Fruit fly (Drosophila melanogaster) whole organism, embryonic: ENCODE measurements around the gene Vha14-2.

Source experiments
- Antp ChIP-seq: fragments of 200-800 bp; sonication (Bioruptor generic); optimal IDR thresholded peaks from 3 replicates; lab custom pipeline; 2016; ENCODE audit warnings: missing biosample characterization, missing genetic modification characterization
- Awh ChIP-seq: fragments of 200-800 bp; sonication (Bioruptor generic); IDR thresholded peaks from 2 replicates; pipeline ENCODE4, ENCODE4 v1.3.6; 2022; ENCODE audit warnings: missing biosample characterization, missing genetic modification characterization
- Blimp-1 ChIP-seq: fragments of 200-800 bp; sonication (Bioruptor generic); optimal IDR thresholded peaks from 3 replicates; lab custom pipeline; 2018; ENCODE audit warnings: missing biosample characterization, missing genetic modification characterization, mild to moderate bottlenecking, moderate library complexity, missing genetic modification reagents
- CG11247 ChIP-seq: fragments of 200-800 bp; sonication (Bioruptor generic); IDR thresholded peaks from 2 replicates; pipeline ENCODE4 v1.3.6; 2022; ENCODE audit warnings: missing biosample characterization, missing genetic modification characterization
- CG11504 ChIP-seq: fragments of 200-800 bp; sonication (Bioruptor generic); optimal IDR thresholded peaks from 3 replicates; lab custom pipeline; 2019; ENCODE audit warnings: missing biosample characterization, mild to moderate bottlenecking, missing genetic modification characterization, moderate library complexity
- CG12155 ChIP-seq: fragments of 200-800 bp; sonication (Bioruptor generic); optimal IDR thresholded peaks from 3 replicates; lab custom pipeline; 2016; ENCODE audit warnings: missing biosample characterization, missing genetic modification characterization
- CG12236 ChIP-seq: fragments of 200-800 bp; sonication (Bioruptor generic); optimal IDR thresholded peaks from 2 replicates; lab custom pipeline; 2016; ENCODE audit warnings: missing biosample characterization, missing genetic modification characterization
- CG13894 ChIP-seq: fragments of 200-800 bp; sonication (Bioruptor generic); optimal IDR thresholded peaks from 3 replicates; lab custom pipeline; 2018; ENCODE audit warnings: missing biosample characterization, mild to moderate bottlenecking, missing genetic modification characterization, moderate library complexity
- CG15514 ChIP-seq: fragments of 200-800 bp; sonication (Bioruptor generic); optimal IDR thresholded peaks from 3 replicates; lab custom pipeline; 2017; ENCODE audit warnings: missing biosample characterization, missing genetic modification characterization, mild to moderate bottlenecking, moderate library complexity, missing genetic modification reagents
- CG17361 ChIP-seq: fragments of 200-800 bp; sonication (Bioruptor generic); IDR thresholded peaks from 3 replicates; pipeline ENCODE4 v1.3.6; 2022; ENCODE audit warnings: missing biosample characterization, missing genetic modification characterization
- CG17385 ChIP-seq: fragments of 200-800 bp; sonication (Bioruptor generic); optimal IDR thresholded peaks from 3 replicates; lab custom pipeline; 2018; ENCODE audit warnings: missing biosample characterization, mild to moderate bottlenecking, missing genetic modification characterization
- CG18599 ChIP-seq: fragments of 200-800 bp; sonication (Bioruptor generic); optimal IDR thresholded peaks from 3 replicates; lab custom pipeline; 2017; ENCODE audit warnings: missing biosample characterization, missing genetic modification characterization, mild to moderate bottlenecking, moderate library complexity, missing genetic modification reagents
- CG31441 ChIP-seq: fragments of 200-800 bp; sonication (Bioruptor generic); IDR thresholded peaks from 2 replicates; pipeline ENCODE4 v1.3.6; 2022; ENCODE audit warnings: missing biosample characterization, missing genetic modification characterization
- CG34224 ChIP-seq: fragments of 200-800 bp; sonication (Bioruptor generic); IDR thresholded peaks from 3 replicates; pipeline ENCODE4 v1.3.6; 2022; ENCODE audit warnings: missing biosample characterization, missing genetic modification characterization; ENCODE audit not compliant: partially characterized antibody
- CG34422 ChIP-seq: fragments of 200-800 bp; sonication (Bioruptor generic); IDR thresholded peaks from 3 replicates; pipeline ENCODE4 v1.3.6; 2022; ENCODE audit warnings: missing biosample characterization, missing genetic modification characterization
- CG4404 ChIP-seq: fragments of 200-800 bp; sonication (Bioruptor generic); IDR thresholded peaks from 2 replicates; pipeline ENCODE4 v1.3.6; 2022; ENCODE audit warnings: missing biosample characterization, missing genetic modification characterization
- CG5180 ChIP-seq: fragments of 200-800 bp; sonication (Bioruptor generic); optimal IDR thresholded peaks from 3 replicates; lab custom pipeline; 2017; ENCODE audit warnings: missing biosample characterization, missing genetic modification characterization, mild to moderate bottlenecking, moderate library complexity, missing genetic modification reagents
- CG7839 ChIP-seq: fragments of 200-800 bp; sonication (Bioruptor generic); optimal IDR thresholded peaks from 3 replicates; lab custom pipeline; 2018; ENCODE audit warnings: missing biosample characterization, mild to moderate bottlenecking, missing genetic modification characterization, moderate library complexity
- CG9932 ChIP-seq: fragments of 200-800 bp; sonication (Bioruptor generic); IDR thresholded peaks from 2 replicates; pipeline ENCODE4 v1.3.6; 2022; ENCODE audit warnings: missing biosample characterization, missing genetic modification characterization
- Ets65A ChIP-seq: fragments of 200-800 bp; sonication (Bioruptor generic); peaks from one replicate; lab custom pipeline; 2016; ENCODE audit warnings: missing biosample characterization, missing genetic modification characterization
- Fer1 ChIP-seq: fragments of 200-800 bp; sonication (Bioruptor generic); optimal IDR thresholded peaks from 2 replicates; lab custom pipeline; 2017; ENCODE audit warnings: missing biosample characterization, mild to moderate bottlenecking, missing genetic modification characterization
- Hey ChIP-seq: fragments of 200-800 bp; sonication (Bioruptor generic); optimal IDR thresholded peaks from 3 replicates; lab custom pipeline; 2018; ENCODE audit warnings: missing biosample characterization, mild to moderate bottlenecking, missing genetic modification characterization
- Hr3 ChIP-seq: fragments of 200-800 bp; sonication (Bioruptor generic); optimal IDR thresholded peaks from 3 replicates; lab custom pipeline; 2016; ENCODE audit warnings: missing biosample characterization, missing genetic modification characterization
- Hr51 ChIP-seq, 2 experiments: fragments of 200-800 bp; sonication (Bioruptor generic); optimal IDR thresholded peaks; 2 replicates in 1 of 2; 3 replicates in 1 of 2; lab custom pipeline; 2016 to 2018; ENCODE audit warnings: missing biosample characterization in 2 of 2, missing genetic modification characterization in 2 of 2, mild to moderate bottlenecking in 1 of 2, moderate library complexity in 1 of 2
- Lhr ChIP-seq: fragments of 200-800 bp; sonication (Bioruptor generic); optimal IDR thresholded peaks from 3 replicates; lab custom pipeline; 2017; ENCODE audit warnings: mild to moderate bottlenecking, missing biosample characterization, missing genetic modification reagents, missing genetic modification characterization
- NC2β ChIP-seq: fragments of 200-800 bp; sonication (Bioruptor generic); optimal IDR thresholded peaks from 2 replicates; lab custom pipeline; 2016; ENCODE audit warnings: missing biosample characterization, missing genetic modification characterization
- PHDP ChIP-seq: fragments of 200-800 bp; sonication (Bioruptor generic); optimal IDR thresholded peaks from 3 replicates; lab custom pipeline; 2018; ENCODE audit warnings: missing biosample characterization, mild to moderate bottlenecking, missing genetic modification characterization, moderate library complexity
- Sox100B ChIP-seq: fragments of 200-800 bp; sonication (Bioruptor generic); optimal IDR thresholded peaks from 3 replicates; lab custom pipeline; 2018; ENCODE audit warnings: missing biosample characterization, mild to moderate bottlenecking, missing genetic modification characterization
- Sry-δ ChIP-seq: fragments of 200-800 bp; sonication (Bioruptor generic); optimal IDR thresholded peaks from 2 replicates; lab custom pipeline; 2016; ENCODE audit warnings: missing biosample characterization, missing genetic modification characterization
- bsh ChIP-seq, 2 experiments: fragments of 200-800 bp; sonication (Bioruptor generic); optimal IDR thresholded peaks; 2 replicates each; lab custom pipeline; 2017 to 2018; ENCODE audit warnings: mild to moderate bottlenecking in 2 of 2, missing biosample characterization in 2 of 2, missing genetic modification characterization in 2 of 2, moderate library complexity in 1 of 2
- danr ChIP-seq: fragments of 200-800 bp; sonication (Bioruptor generic); IDR thresholded peaks from 2 replicates; pipeline ENCODE4 v1.3.6; 2022; ENCODE audit warnings: missing biosample characterization, missing genetic modification characterization
- dmrt99B ChIP-seq: fragments of 200-800 bp; sonication (Bioruptor generic); optimal IDR thresholded peaks from 2 replicates; lab custom pipeline; 2018; ENCODE audit warnings: missing biosample characterization, mild to moderate bottlenecking, missing genetic modification characterization, moderate library complexity
- dpn ChIP-seq, 2 experiments: fragments of 200-800 bp; sonication (Bioruptor generic); optimal IDR thresholded peaks; 3 replicates each; lab custom pipeline; 2016; ENCODE audit warnings: missing biosample characterization in 2 of 2, missing genetic modification characterization in 2 of 2
- eve ChIP-seq, 2 experiments: fragments of >200 bp; optimal IDR thresholded peaks; 2 replicates each; lab custom pipeline; 2017; ENCODE audit warnings: missing biosample characterization in 2 of 2, missing genetic modification characterization in 2 of 2
- fd102C ChIP-seq: fragments of 200-800 bp; sonication (Bioruptor generic); optimal IDR thresholded peaks from 2 replicates; lab custom pipeline; 2018; ENCODE audit warnings: missing biosample characterization, mild to moderate bottlenecking, missing genetic modification characterization, moderate library complexity
- gem ChIP-seq: fragments of 200-800 bp; sonication (Bioruptor generic); optimal IDR thresholded peaks from 2 replicates; lab custom pipeline; 2019; ENCODE audit warnings: missing biosample characterization, mild to moderate bottlenecking, missing genetic modification characterization, moderate library complexity
- grau ChIP-seq: fragments of 200-800 bp; optimal IDR thresholded peaks from 3 replicates; lab custom pipeline; 2019; ENCODE audit warnings: missing biosample characterization, mild to moderate bottlenecking, missing genetic modification characterization, moderate library complexity
- oc ChIP-seq: fragments of 200-800 bp; sonication (Bioruptor generic); optimal IDR thresholded peaks from 2 replicates; lab custom pipeline; 2018; ENCODE audit warnings: missing biosample characterization, mild to moderate bottlenecking, missing genetic modification characterization, moderate library complexity
- sens ChIP-seq: fragments of 200-800 bp; sonication (Bioruptor generic); peaks from one replicate; lab custom pipeline; 2016; ENCODE audit warnings: missing biosample characterization, missing genetic modification characterization
- sens-2 ChIP-seq: fragments of 200-800 bp; sonication (Bioruptor generic); IDR thresholded peaks from 2 replicates; pipeline ENCODE4 v1.3.6; 2022; ENCODE audit warnings: missing biosample characterization, missing genetic modification characterization
- vfl ChIP-seq: fragments of 200-800 bp; sonication (Bioruptor generic); optimal IDR thresholded peaks from 2 replicates; lab custom pipeline; 2016; ENCODE audit warnings: missing biosample characterization, missing genetic modification characterization
- vvl ChIP-seq: fragments of 200-800 bp; sonication (Bioruptor generic); IDR thresholded peaks from 2 replicates; pipeline ENCODE4 v1.3.6; 2022; ENCODE audit warnings: missing biosample characterization, missing genetic modification characterization

Vha14-2 gene

dm6 chr3R:6102318-6102717 lies 20.1 kb upstream of the Vha14-2 start:
- no peak for TF ChIP-seq NC2β (GFP tag; lab: Kevin White, UChicago)
- no peak for TF ChIP-seq Sry-δ (GFP tag; lab: Kevin White, UChicago)
- TF ChIP-seq sens (GFP tag; lab: Kevin White, UChicago) = peak; percentile 69
- TF ChIP-seq CG11504 (tag; lab: Kevin White, UChicago) = peak; percentile 22

dm6 chr3R:6102726-6103125 lies 19.7 kb upstream of the Vha14-2 start:
- peak; percentile 46 for TF ChIP-seq Ets65A (GFP tag; lab: Kevin White, UChicago)
- no peak for TF ChIP-seq CG12155
- peak; percentile 80 for TF ChIP-seq CG5180 (GFP tag; lab: Kevin White, UChicago)
- TF ChIP-seq Fer1 (GFP tag; lab: Kevin White, UChicago) = no peak
- peak; percentile 93 for TF ChIP-seq Blimp-1 (GFP tag; lab: Kevin White, UChicago)
- 0 out of 3 replicates have a peak, but pooled peaks have one; percentile 27 for TF ChIP-seq CG34422 (GFP tag; lab: Robert Waterston, UW)
- TF ChIP-seq CG4404 (GFP tag; lab: Robert Waterston, UW) = 0 out of 2 replicates have a peak, but pooled peaks have one; percentile 5
- no peak for TF ChIP-seq Hey
- TF ChIP-seq fd102C (GFP tag; lab: Kevin White, UChicago) = no peak
- TF ChIP-seq CG18599 (GFP tag; lab: Kevin White, UChicago) = no peak
- TF ChIP-seq, all 482 proteins: peak for 5

- TF ChIP-seq Awh (GFP tag; lab: Robert Waterston, UW) = peak; percentile 92
- peak; percentile 70 for TF ChIP-seq vvl (GFP tag; lab: Robert Waterston, UW)
- peak; percentile 30 for TF ChIP-seq Blimp-1 (GFP tag; lab: Kevin White, UChicago)
- TF ChIP-seq danr (GFP tag; lab: Robert Waterston, UW) = no peak
- TF ChIP-seq CG11247 (GFP tag; lab: Robert Waterston, UW) = no peak
- no peak for TF ChIP-seq dpn (GFP tag; optimal IDR thresholded peaks at IDR 0.05; lab: Kevin White, UChicago)
- TF ChIP-seq oc (tag; lab: Kevin White, UChicago) = peak; percentile 25
Observed at dm6 chr3R:6105160-6105559, 17.2 kb upstream of the Vha14-2 start.

dm6 chr3R:6106711-6107110 lies 15.7 kb upstream of the Vha14-2 start:
- peak; percentile 2 for TF ChIP-seq CG7839
- peak; percentile 2 for TF ChIP-seq grau
- peak; percentile 28 for TF ChIP-seq CG11504 (tag; lab: Kevin White, UChicago)
- no peak for TF ChIP-seq Hr3 (GFP tag; lab: Kevin White, UChicago)
- TF ChIP-seq vfl (GFP tag; lab: Kevin White, UChicago) = no peak
- peak; percentile 95 for TF ChIP-seq CG15514 (GFP tag; lab: Kevin White, UChicago)
- TF ChIP-seq sens-2 (GFP tag; lab: Robert Waterston, UW) = no peak
- 0 out of 2 replicates have a peak, but pooled peaks have one; percentile 27 for TF ChIP-seq CG31441 (GFP tag; lab: Robert Waterston, UW)
- peak in 1 of 2 experiments; percentile 29 for TF ChIP-seq eve (GFP tag; optimal IDR thresholded peaks at IDR 0.05; lab: Kevin White, UChicago)
- no peak for TF ChIP-seq CG12236 (GFP tag; lab: Kevin White, UChicago)
- TF ChIP-seq CG9932 (GFP tag; lab: Robert Waterston, UW) = 0 out of 2 replicates have a peak, but pooled peaks have one; percentile 4
- TF ChIP-seq dmrt99B = peak; percentile 9
- TF ChIP-seq gem (tag; lab: Kevin White, UChicago) = peak; percentile 16
- TF ChIP-seq Lhr (GFP tag; lab: Kevin White, UChicago) = no peak
- TF ChIP-seq CG13894 (tag; lab: Kevin White, UChicago) = peak; percentile 89
- TF ChIP-seq Antp (GFP tag; lab: Kevin White, UChicago) = no peak
- TF ChIP-seq bsh (GFP tag; optimal IDR thresholded peaks at IDR 0.05; lab: Kevin White, UChicago) = peak in 1 of 2 experiments; percentile 25
- peak; percentile 20 for TF ChIP-seq Sox100B (GFP tag; lab: Kevin White, UChicago)
- TF ChIP-seq PHDP (tag; lab: Kevin White, UChicago) = peak; percentile 5
- no peak for TF ChIP-seq CG17385 (GFP tag; lab: Kevin White, UChicago)
- no peak for TF ChIP-seq CG34224 (GFP tag; lab: Robert Waterston, UW)
- TF ChIP-seq CG17361 = peak; percentile 38; the same call in 1 of the 3 replicates
- TF ChIP-seq Hr51 (GFP tag; optimal IDR thresholded peaks at IDR 0.05; lab: Kevin White, UChicago) = peak in 1 of 2 experiments; percentile 35
